Fruit fly (Drosophila melanogaster) whole organism, prepupa: ENCODE results near the gene Hsp67Bc.

Source experiments
- Blimp-1 ChIP-seq: fragments of 200-800 bp; sonication (Bioruptor generic); optimal IDR thresholded peaks from 3 replicates; lab custom pipeline; 2017; ENCODE audit warnings: missing biosample characterization, missing genetic modification characterization, mild to moderate bottlenecking, moderate library complexity, missing genetic modification reagents
- CG10631 ChIP-seq: fragments of 200-800 bp; sonication (Bioruptor generic); optimal IDR thresholded peaks from 2 replicates; lab custom pipeline; 2016; ENCODE audit warnings: missing biosample characterization, missing genetic modification characterization
- CG10669 ChIP-seq: fragments of 200-800 bp; sonication (Bioruptor generic); optimal IDR thresholded peaks from 3 replicates; lab custom pipeline; 2018; ENCODE audit warnings: missing biosample characterization, mild to moderate bottlenecking, missing genetic modification characterization, moderate library complexity
- CG11294 ChIP-seq: fragments of 200-800 bp; sonication (Bioruptor generic); IDR thresholded peaks from 2 replicates; pipeline ENCODE4 v1.3.6; 2022; ENCODE audit warnings: missing biosample characterization, missing genetic modification characterization
- CG11762 ChIP-seq: fragments of 200-800 bp; sonication (Bioruptor generic); optimal IDR thresholded peaks from 3 replicates; lab custom pipeline; 2016; ENCODE audit warnings: missing biosample characterization, missing genetic modification characterization; ENCODE audit not compliant: insufficient read depth
- CG11902 ChIP-seq: fragments of 200-800 bp; sonication (Bioruptor generic); optimal IDR thresholded peaks from 3 replicates; lab custom pipeline; 2016; ENCODE audit warnings: missing biosample characterization, missing genetic modification characterization
- CG15336 ChIP-seq: fragments of 200-800 bp; sonication (Bioruptor generic); IDR thresholded peaks from 2 replicates; pipeline ENCODE4 v1.3.6; 2022; ENCODE audit warnings: missing biosample characterization, missing genetic modification characterization
- CG16779 ChIP-seq: fragments of 200-800 bp; sonication (Bioruptor generic); optimal IDR thresholded peaks from 3 replicates; lab custom pipeline; 2017; ENCODE audit warnings: missing biosample characterization, mild to moderate bottlenecking, missing genetic modification characterization
- CG3032 ChIP-seq: fragments of 200-800 bp; optimal IDR thresholded peaks from 2 replicates; lab custom pipeline; 2019; ENCODE audit warnings: missing biosample characterization, mild to moderate bottlenecking, missing genetic modification characterization, moderate library complexity
- CG31627 ChIP-seq: fragments of 200-800 bp; sonication (Bioruptor generic); optimal IDR thresholded peaks from 3 replicates; lab custom pipeline; 2016; ENCODE audit warnings: missing biosample characterization, missing genetic modification characterization
- CG32006 ChIP-seq: fragments of 200-800 bp; sonication (Bioruptor generic); optimal IDR thresholded peaks from 3 replicates; lab custom pipeline; 2017; ENCODE audit warnings: missing biosample characterization, mild to moderate bottlenecking, missing genetic modification characterization
- CG34406 ChIP-seq: fragments of 200-800 bp; sonication (Bioruptor generic); optimal IDR thresholded peaks from 3 replicates; lab custom pipeline; 2016; ENCODE audit warnings: missing biosample characterization, missing genetic modification characterization
- CG3919 ChIP-seq: fragments of 200-800 bp; sonication (Bioruptor generic); optimal IDR thresholded peaks from 3 replicates; lab custom pipeline; 2016; ENCODE audit warnings: missing biosample characterization, missing genetic modification characterization
- CG6163 ChIP-seq: fragments of 200-800 bp; sonication (Bioruptor generic); IDR thresholded peaks from 3 replicates; pipeline ENCODE4 v1.3.6; 2022; ENCODE audit warnings: missing biosample characterization, missing genetic modification characterization
- CG6276 ChIP-seq: fragments of 200-800 bp; sonication (Bioruptor generic); optimal IDR thresholded peaks from 2 replicates; lab custom pipeline; 2017; ENCODE audit warnings: missing biosample characterization, mild to moderate bottlenecking, missing genetic modification characterization
- CG6792 ChIP-seq: fragments of 200-800 bp; sonication (Bioruptor generic); optimal IDR thresholded peaks from 3 replicates; lab custom pipeline; 2016; ENCODE audit warnings: missing biosample characterization, missing genetic modification characterization
- CG6808 ChIP-seq: fragments of 200-800 bp; sonication (Bioruptor generic); optimal IDR thresholded peaks from 3 replicates; lab custom pipeline; 2017; ENCODE audit warnings: missing biosample characterization, missing genetic modification characterization, mild to moderate bottlenecking, moderate library complexity, missing genetic modification reagents
- CG6854 ChIP-seq: fragments of 200-800 bp; sonication (Bioruptor generic); optimal IDR thresholded peaks from 2 replicates; lab custom pipeline; 2017; ENCODE audit warnings: missing biosample characterization, mild to moderate bottlenecking, missing genetic modification characterization
- CG7368 ChIP-seq: fragments of 200-800 bp; sonication (Bioruptor generic); optimal IDR thresholded peaks from 3 replicates; lab custom pipeline; 2016; ENCODE audit warnings: missing biosample characterization, missing genetic modification characterization
- CG8319 ChIP-seq: fragments of 200-800 bp; sonication (Bioruptor generic); optimal IDR thresholded peaks from 3 replicates; lab custom pipeline; 2016; ENCODE audit warnings: missing biosample characterization, missing genetic modification characterization
- CG9139 ChIP-seq: fragments of 200-800 bp; sonication (Bioruptor generic); optimal IDR thresholded peaks from 3 replicates; lab custom pipeline; 2017; ENCODE audit warnings: missing biosample characterization, mild to moderate bottlenecking, missing genetic modification characterization
- Eip75B ChIP-seq: fragments of 200-800 bp; sonication (Bioruptor generic); optimal IDR thresholded peaks from 3 replicates; lab custom pipeline; 2016; ENCODE audit warnings: missing biosample characterization, missing genetic modification characterization
- Eip93F ChIP-seq: fragments of 200-800 bp; sonication (Bioruptor generic); optimal IDR thresholded peaks from 2 replicates; lab custom pipeline; 2016; ENCODE audit warnings: missing biosample characterization, mild to moderate bottlenecking, missing genetic modification characterization
- Ets96B ChIP-seq: fragments of 200-800 bp; optimal IDR thresholded peaks from 2 replicates; lab custom pipeline; 2019; ENCODE audit warnings: missing biosample characterization, mild to moderate bottlenecking, missing genetic modification characterization, moderate library complexity
- Gug ChIP-seq: fragments of 200-800 bp; sonication (Bioruptor generic); IDR thresholded peaks from 2 replicates; pipeline ENCODE4 v1.3.6; 2022; ENCODE audit warnings: missing biosample characterization, missing genetic modification characterization
- Hr38 ChIP-seq: sonication (Bioruptor generic); optimal IDR thresholded peaks from 2 replicates; lab custom pipeline; 2016; ENCODE audit warnings: missing biosample characterization, missing genetic modification characterization
- Hr39 ChIP-seq: fragments of 200-800 bp; sonication (Bioruptor generic); optimal IDR thresholded peaks from 2 replicates; lab custom pipeline; 2016; ENCODE audit warnings: missing biosample characterization, missing genetic modification characterization
- Hr4 ChIP-seq: fragments of 200-800 bp; sonication (Bioruptor generic); optimal IDR thresholded peaks from 3 replicates; lab custom pipeline; 2016; ENCODE audit warnings: missing biosample characterization, missing genetic modification characterization
- Met ChIP-seq: fragments of 200-800 bp; sonication (Bioruptor generic); optimal IDR thresholded peaks from 3 replicates; lab custom pipeline; 2016; ENCODE audit warnings: missing biosample characterization, missing genetic modification characterization
- OdsH ChIP-seq: fragments of 200-800 bp; sonication (Bioruptor generic); optimal IDR thresholded peaks from 3 replicates; lab custom pipeline; 2016; ENCODE audit warnings: missing biosample characterization, missing genetic modification characterization
- Smox ChIP-seq: fragments of 200-800 bp; sonication (Bioruptor generic); optimal IDR thresholded peaks from 3 replicates; lab custom pipeline; 2016; ENCODE audit warnings: missing biosample characterization, missing genetic modification characterization
- Sox102F ChIP-seq: fragments of 200-800 bp; sonication (Bioruptor generic); optimal IDR thresholded peaks from 2 replicates; lab custom pipeline; 2016; ENCODE audit warnings: missing biosample characterization, mild to moderate bottlenecking, missing genetic modification characterization
- achi ChIP-seq: fragments of 200-800 bp; sonication (Bioruptor generic); optimal IDR thresholded peaks from 3 replicates; lab custom pipeline; 2016; ENCODE audit warnings: missing biosample characterization, missing genetic modification characterization
- acj6 ChIP-seq: fragments of 200-800 bp; sonication (Bioruptor generic); optimal IDR thresholded peaks from 3 replicates; lab custom pipeline; 2016; ENCODE audit warnings: missing biosample characterization, missing genetic modification characterization
- dac ChIP-seq: fragments of 200-800 bp; sonication (Bioruptor generic); optimal IDR thresholded peaks from 2 replicates; lab custom pipeline; 2017; ENCODE audit warnings: missing biosample characterization, mild to moderate bottlenecking, missing genetic modification characterization
- dsx ChIP-seq: fragments of 200-800 bp; optimal IDR thresholded peaks from 3 replicates; lab custom pipeline; 2019; ENCODE audit warnings: missing biosample characterization, mild to moderate bottlenecking, missing genetic modification characterization, moderate library complexity; ENCODE audit not compliant: poor library complexity, severe bottlenecking
- eg ChIP-seq: fragments of 200-800 bp; sonication (Bioruptor generic); IDR thresholded peaks from 3 replicates; pipeline ENCODE4 v1.3.6; 2022; ENCODE audit warnings: missing biosample characterization, missing genetic modification characterization
- esn ChIP-seq: fragments of 200-800 bp; sonication (Bioruptor generic); optimal IDR thresholded peaks from 2 replicates; lab custom pipeline; 2016; ENCODE audit warnings: missing biosample characterization, mild to moderate bottlenecking, missing genetic modification characterization, moderate library complexity
- fd59A ChIP-seq: fragments of 200-800 bp; sonication (Bioruptor generic); optimal IDR thresholded peaks from 2 replicates; lab custom pipeline; 2017; ENCODE audit warnings: missing biosample characterization, mild to moderate bottlenecking, missing genetic modification characterization, missing genetic modification reagents
- fd85E ChIP-seq: fragments of 200-800 bp; sonication (Bioruptor generic); optimal IDR thresholded peaks from 3 replicates; lab custom pipeline; 2016; ENCODE audit warnings: missing biosample characterization, missing genetic modification characterization
- fkh ChIP-seq: fragments of 200-800 bp; sonication (Bioruptor generic); optimal IDR thresholded peaks from 3 replicates; lab custom pipeline; 2017; ENCODE audit warnings: missing biosample characterization, mild to moderate bottlenecking, missing genetic modification characterization, moderate library complexity
- net ChIP-seq: fragments of 200-800 bp; sonication (Bioruptor generic); optimal IDR thresholded peaks from 3 replicates; lab custom pipeline; 2016; ENCODE audit warnings: missing biosample characterization, missing genetic modification characterization
- pdm3 ChIP-seq: fragments of 200-800 bp; sonication (Bioruptor generic); optimal IDR thresholded peaks from 3 replicates; lab custom pipeline; 2016; ENCODE audit warnings: missing biosample characterization, missing genetic modification characterization
- salr ChIP-seq, 2 experiments: fragments of 200-800 bp; sonication (Bioruptor generic); optimal IDR thresholded peaks; 3 replicates each; lab custom pipeline; 2016 to 2018; ENCODE audit warnings: missing biosample characterization in 2 of 2, missing genetic modification characterization in 2 of 2, mild to moderate bottlenecking in 1 of 2
- spab ChIP-seq: fragments of 200-800 bp; sonication (Bioruptor generic); optimal IDR thresholded peaks from 2 replicates; lab custom pipeline; 2017; ENCODE audit warnings: missing biosample characterization, mild to moderate bottlenecking, missing genetic modification characterization, missing genetic modification reagents
- ss ChIP-seq, 2 experiments: fragments of 200-800 bp; sonication (Bioruptor generic); optimal IDR thresholded peaks; 2 replicates in 1 of 2; 3 replicates in 1 of 2; lab custom pipeline; 2017 to 2018; ENCODE audit warnings: mild to moderate bottlenecking in 2 of 2, missing biosample characterization in 2 of 2, missing genetic modification characterization in 2 of 2, moderate library complexity in 1 of 2
- topi ChIP-seq: fragments of 200-800 bp; sonication (Bioruptor generic); optimal IDR thresholded peaks from 3 replicates; lab custom pipeline; 2016; ENCODE audit warnings: missing biosample characterization, missing genetic modification characterization

Hsp67Bc gene

dm6 chr3L:9375130-9375529, 2.8 kb upstream of the Hsp67Bc start, which contains the start of gene CG4461:
Gene CG4461, plus strand, starts transcription at chr3L:9375430.
- TF ChIP-seq esn (GFP tag; lab: Kevin White, UChicago) (no peak), achi (GFP tag; lab: Kevin White, UChicago) (no peak), CG8319 (no peak), CG15336 (GFP tag; lab: Robert Waterston, UW) (no peak), dsx (GFP tag; lab: Kevin White, UChicago) (no peak)
- TF ChIP-seq, all 60 proteins: peak for 0

- TF ChIP-seq Eip93F (GFP tag; lab: Kevin White, UChicago) (peak; percentile 25), CG6792 (peak; percentile 71), pdm3 (GFP tag; lab: Kevin White, UChicago) (peak; percentile 72), salr (GFP tag; optimal IDR thresholded peaks at IDR 0.05; lab: Kevin White, UChicago) (peak; percentile 8 to 56), fd85E (GFP tag; lab: Kevin White, UChicago) (peak; percentile 0), CG15336 (GFP tag; lab: Robert Waterston, UW) (peak; percentile 90), Smox (GFP tag; lab: Kevin White, UChicago) (peak; percentile 84), esn (GFP tag; lab: Kevin White, UChicago) (peak; percentile 83), CG8319 (peak; percentile 46), CG6276 (GFP tag; lab: Kevin White, UChicago) (peak; percentile 83), acj6 (GFP tag; lab: Kevin White, UChicago) (peak; percentile 83), Hr4 (GFP tag; lab: Kevin White, UChicago) (peak; percentile 84), CG6854 (GFP tag; lab: Kevin White, UChicago) (peak; percentile 18), CG3919 (GFP tag; lab: Kevin White, UChicago) (peak; percentile 86), CG7368 (GFP tag; lab: Kevin White, UChicago) (peak; percentile 65), Sox102F (GFP tag; lab: Kevin White, UChicago) (peak; percentile 65), CG10631 (GFP tag; lab: Kevin White, UChicago) (peak; percentile 83), CG32006 (GFP tag; lab: Kevin White, UChicago) (peak; percentile 89), Hr38 (GFP tag; lab: Kevin White, UChicago) (no peak), Met (GFP tag; lab: Kevin White, UChicago) (peak; percentile 81), CG3032 (tag; lab: Kevin White, UChicago) (peak; percentile 62), CG11902 (peak; percentile 39), achi (GFP tag; lab: Kevin White, UChicago) (peak; percentile 83), fkh (peak; percentile 20), Ets96B (tag; lab: Kevin White, UChicago) (peak; percentile 69), Gug (GFP tag; lab: Robert Waterston, UW) (peak; percentile 78), spab (peak; percentile 46), CG11294 (GFP tag; lab: Robert Waterston, UW) (peak; percentile 73), dac (GFP tag; lab: Kevin White, UChicago) (peak; percentile 49), CG34406 (GFP tag; lab: Kevin White, UChicago) (peak; percentile 79), Blimp-1 (GFP tag; lab: Kevin White, UChicago) (peak; percentile 27), eg (GFP tag; lab: Robert Waterston, UW) (peak; percentile 86), CG6808 (GFP tag; lab: Kevin White, UChicago) (peak; percentile 72), Eip75B (GFP tag; lab: Kevin White, UChicago) (peak; percentile 73), OdsH (GFP tag; lab: Kevin White, UChicago) (peak; percentile 78), CG10669 (GFP tag; lab: Kevin White, UChicago) (peak; percentile 69), CG11762 (peak; percentile 68), net (peak; percentile 64), ss (GFP tag; optimal IDR thresholded peaks at IDR 0.05; lab: Kevin White, UChicago) (no peak), CG6163 (GFP tag; lab: Robert Waterston, UW) (peak; percentile 85), CG31627 (GFP tag; lab: Kevin White, UChicago) (peak; percentile 43), fd59A (GFP tag; lab: Kevin White, UChicago) (peak; percentile 50), CG9139 (GFP tag; lab: Kevin White, UChicago) (peak; percentile 53), Hr39 (GFP tag; lab: Kevin White, UChicago) (peak; percentile 36), topi (GFP tag; lab: Kevin White, UChicago) (peak; percentile 81), CG16779 (tag; lab: Kevin White, UChicago) (peak; percentile 72)
Observed at dm6 chr3L:9373374-9374004, 1.2 kb upstream of the Hsp67Bc start.
